Fruit fly (Drosophila melanogaster): ENCODE measurements around the gene synr.

DNA sequence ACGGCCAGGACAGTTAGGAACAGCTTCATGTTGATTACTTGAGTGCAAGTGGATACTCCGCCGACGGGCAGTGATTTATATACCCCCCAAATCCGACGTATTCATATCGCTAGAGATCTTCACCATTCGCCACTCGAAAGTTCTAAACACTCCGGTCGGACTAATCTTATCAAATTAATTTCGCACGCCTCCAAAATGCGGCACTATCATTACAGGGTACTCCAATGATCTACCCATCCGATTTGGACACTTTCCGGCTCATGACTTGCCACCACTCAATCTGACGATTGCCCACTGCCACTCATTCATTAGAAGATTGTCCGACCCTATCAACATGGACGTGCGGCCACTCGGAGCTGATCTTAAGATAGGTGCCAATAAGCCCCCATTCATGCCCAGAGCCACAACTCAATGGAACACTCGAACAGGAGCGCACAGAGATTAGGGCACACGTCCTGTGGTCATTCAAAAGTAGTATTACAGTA, 10.6 kb downstream of the synr start, which contains the start of gene Jon25Bii:
- no peak for TF ChIP-seq toe (GFP tag; optimal IDR thresholded peaks at IDR 0.05)
- TF ChIP-seq CG12768 (GFP tag; optimal IDR thresholded peaks at IDR 0.05) = no peak
- TF ChIP-seq bab1 (GFP tag; optimal IDR thresholded peaks at IDR 0.05) = no peak
- TF ChIP-seq kay (GFP tag; ENCODE audit: borderline replicate concordance) = no peak
- TF ChIP-seq CG1620 (GFP tag; optimal IDR thresholded peaks at IDR 0.05) = no peak
- no peak for TF ChIP-seq CG14711 (tag; optimal IDR thresholded peaks at IDR 0.05)
- TF ChIP-seq Clk (GFP tag; optimal IDR thresholded peaks at IDR 0.05) = no peak
- no peak for TF ChIP-seq Mnt (GFP tag; optimal IDR thresholded peaks at IDR 0.05)

Data from whole organism, adult.